Worm (Caenorhabditis elegans) whole organism, L1 larva: ENCODE results near the gene F21H7.5.

ENCODE experiments used
- aha-1 ChIP-seq: fragments of 150-350 bp; optimal IDR thresholded peaks from 2 replicates; lab custom pipeline; 2014; ENCODE audit warnings: missing biosample characterization, missing genetic modification characterization
- ama-1 ChIP-seq: fragments of 150-350 bp; optimal IDR thresholded peaks from 2 replicates; lab custom pipeline; 2014
- efl-1 ChIP-seq, 4 experiments: fragments of 150-350 bp; optimal IDR thresholded peaks in 3 of 4; peaks in 1 of 4; 1 replicate in 1 of 4; 2 replicates in 3 of 4; lab custom pipeline; 2014; ENCODE audit warnings: missing biosample characterization in 2 of 4, missing genetic modification characterization in 2 of 4, missing genetic modification reagents in 2 of 4
- egl-13 ChIP-seq: sonication (generic microtip); optimal IDR thresholded peaks from 2 replicates; lab custom pipeline; 2016; ENCODE audit warnings: missing genotype, missing genetic modification reagents, missing genetic modification characterization, missing compliant biosample characterization
- elt-3 ChIP-seq, 6 experiments: fragments of 150-350 bp in 1 of 6; sonication (generic microtip); optimal IDR thresholded peaks; 2 replicates each; lab custom pipeline; 2017 to 2018; ENCODE audit warnings: missing biosample characterization in 6 of 6, missing genetic modification characterization in 6 of 6, inconsistent platforms in 1 of 6
- hlh-4 ChIP-seq: sonication (generic microtip); optimal IDR thresholded peaks from 2 replicates; lab custom pipeline; 2016; ENCODE audit warnings: mild to moderate bottlenecking, missing genetic modification characterization, missing compliant biosample characterization
- lin-35 ChIP-seq, 2 experiments: fragments of 150-350 bp; optimal IDR thresholded peaks; 2 replicates each; lab custom pipeline; 2014; ENCODE audit warnings: missing biosample characterization in 2 of 2, missing genetic modification characterization in 2 of 2, missing genetic modification reagents in 2 of 2
- lsy-2 ChIP-seq, 2 experiments: fragments of 150-350 bp; optimal IDR thresholded peaks; 2 replicates each; lab custom pipeline; 2014; ENCODE audit warnings: missing biosample characterization in 2 of 2, missing genetic modification characterization in 2 of 2
- nhr-19 ChIP-seq: fragments of 200-800 bp; sonication (Bioruptor generic); conservative IDR thresholded peaks from 2 replicates; pipeline ENCODE4 v1.3.6; 2022; ENCODE audit warnings: missing genetic modification characterization, missing compliant biosample characterization
- nhr-237 ChIP-seq: fragments of 150-350 bp; optimal IDR thresholded peaks from 2 replicates; lab custom pipeline; 2014; ENCODE audit warnings: missing biosample characterization, missing genetic modification characterization
- pqm-1 ChIP-seq: sonication (generic microtip); optimal IDR thresholded peaks from 3 replicates; lab custom pipeline; 2017; ENCODE audit warnings: missing biosample characterization, missing genetic modification characterization
- skn-1 ChIP-seq: fragments of 150-350 bp; optimal IDR thresholded peaks from 2 replicates; lab custom pipeline; 2014; ENCODE audit warnings: missing biosample characterization, missing genetic modification characterization
- tbx-2 ChIP-seq: sonication (generic microtip); optimal IDR thresholded peaks from 2 replicates; lab custom pipeline; 2016; ENCODE audit warnings: missing genetic modification characterization, missing compliant biosample characterization
- zag-1 ChIP-seq: fragments of 150-350 bp; optimal IDR thresholded peaks from 2 replicates; lab custom pipeline; 2014; ENCODE audit warnings: missing biosample characterization, missing genetic modification characterization

DNA sequence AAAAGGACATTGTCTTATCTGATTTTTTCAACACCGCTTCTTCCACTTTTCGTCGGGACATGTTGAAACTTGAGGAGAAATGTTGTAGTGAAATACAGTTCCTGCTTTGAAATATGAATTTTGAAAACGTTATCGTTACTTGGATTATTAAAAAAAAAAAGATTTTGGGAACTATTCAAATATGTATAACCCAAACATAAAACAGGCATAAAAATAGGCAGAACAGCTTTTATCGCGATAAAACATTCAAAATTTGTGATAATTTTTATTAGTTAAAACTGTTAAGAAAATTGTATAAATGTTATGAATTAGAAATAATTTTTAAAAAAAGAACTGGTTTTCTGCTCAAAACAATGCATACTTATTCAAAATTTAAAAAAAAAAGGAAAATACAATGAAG lies 19.1 kb downstream of the F21H7.5 start, which contains the start of gene bgnt-1.3:
- TF ChIP-seq lsy-2 (tag; optimal IDR thresholded peaks at IDR 0.05; lab: Kevin White, UChicago) (no peak), skn-1 (no peak), efl-1 (optimal IDR thresholded peaks at IDR 0.05; lab: Kevin White, UChicago) (no peak), efl-1 (GFP tag; optimal IDR thresholded peaks at IDR 0.05 in 1 of 2; lab: Kevin White, UChicago) (no peak), hlh-4 (tag; lab: Kevin White, UChicago) (no peak), lin-35 (GFP tag; optimal IDR thresholded peaks at IDR 0.05; lab: Kevin White, UChicago) (no peak), pqm-1 (tag; lab: Kevin White, UChicago) (no peak), egl-13 (tag; lab: Kevin White, UChicago) (no peak), tbx-2 (no peak), nhr-237 (tag; lab: Kevin White, UChicago) (no peak), nhr-19 (GFP tag; lab: Robert Waterston, UW) (no peak), ama-1 (lab: Kevin White, UChicago) (no peak), zag-1 (tag; lab: Kevin White, UChicago) (no peak), elt-3 (tag; optimal IDR thresholded peaks at IDR 0.05; lab: Kevin White, UChicago) (no peak), aha-1 (tag; lab: Kevin White, UChicago) (no peak)
